Worm (Caenorhabditis elegans): ENCODE measurements around the gene C48B4.13.
A peak's percentile ranks its signal among the peaks of the same experiment; 100 is the strongest.

DNA sequence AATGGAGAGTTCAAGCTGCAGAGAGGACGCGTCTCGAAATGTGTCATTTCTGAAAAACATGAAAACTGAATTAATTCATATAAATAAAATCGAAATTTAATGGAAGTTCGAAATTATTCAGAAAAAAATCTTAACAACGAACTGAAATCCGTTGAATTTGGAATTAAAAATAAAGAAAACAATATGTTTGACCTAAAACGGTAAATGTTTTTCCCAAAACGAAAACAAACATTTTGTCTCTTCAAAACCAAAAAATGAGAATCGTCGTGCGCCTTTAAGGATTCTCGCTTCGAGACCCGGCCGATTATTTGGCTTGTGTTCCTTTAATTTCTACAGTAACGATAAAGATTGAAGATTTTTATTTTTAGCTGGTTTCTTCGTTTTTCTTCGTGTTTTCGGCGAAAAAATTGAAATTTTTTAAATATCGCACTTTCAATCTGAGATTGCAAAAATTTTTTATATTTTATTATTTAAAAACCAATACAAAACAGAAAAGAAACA lies 9.1 kb upstream of the C48B4.13 start, which contains the start of gene C48B4.7:
- TF ChIP-seq him-1 (tag; optimal IDR thresholded peaks at IDR 0.05) (no peak), dao-5 (tag; optimal IDR thresholded peaks at IDR 0.05) (no peak), W03F9.2 (tag; optimal IDR thresholded peaks at IDR 0.05) (peak; percentile 15)
